Fruit fly (Drosophila melanogaster) whole organism, embryonic: Measurements from ENCODE around the gene CG4301.
A peak's percentile ranks its signal among the peaks of the same experiment; 100 is the strongest.

Experiments
- Bteb2 ChIP-seq: fragments of 200-800 bp; sonication (Bioruptor generic); optimal IDR thresholded peaks from 2 replicates; lab custom pipeline; 2016; ENCODE audit warnings: missing biosample characterization, missing genetic modification characterization
- CG11085 ChIP-seq: fragments of 200-800 bp; sonication (Bioruptor generic); IDR thresholded peaks from 2 replicates; pipeline ENCODE4 v1.3.6; 2022; ENCODE audit warnings: missing biosample characterization, missing genetic modification characterization
- CG12659 ChIP-seq: fragments of 200-800 bp; sonication (Bioruptor generic); optimal IDR thresholded peaks from 3 replicates; lab custom pipeline; 2017; ENCODE audit warnings: mild to moderate bottlenecking, missing biosample characterization, missing genetic modification reagents, missing genetic modification characterization
- CG13296 ChIP-seq: fragments of 200-800 bp; sonication (Bioruptor generic); optimal IDR thresholded peaks from 3 replicates; lab custom pipeline; 2018; ENCODE audit warnings: missing biosample characterization, mild to moderate bottlenecking, missing genetic modification characterization
- CG13424 ChIP-seq: fragments of 200-800 bp; sonication (Bioruptor generic); optimal IDR thresholded peaks from 2 replicates; lab custom pipeline; 2019; ENCODE audit warnings: missing biosample characterization, mild to moderate bottlenecking, missing genetic modification characterization, moderate library complexity
- CG15696 ChIP-seq: fragments of 200-800 bp; sonication (Bioruptor generic); optimal IDR thresholded peaks from 2 replicates; lab custom pipeline; 2019; ENCODE audit warnings: missing biosample characterization, mild to moderate bottlenecking, missing genetic modification characterization, moderate library complexity
- CG1602 ChIP-seq: fragments of 200-800 bp; sonication (Bioruptor generic); optimal IDR thresholded peaks from 3 replicates; lab custom pipeline; 2016; ENCODE audit warnings: missing biosample characterization, missing genetic modification characterization
- CG17385 ChIP-seq: fragments of 200-800 bp; sonication (Bioruptor generic); optimal IDR thresholded peaks from 3 replicates; lab custom pipeline; 2018; ENCODE audit warnings: missing biosample characterization, mild to moderate bottlenecking, missing genetic modification characterization
- CG17912 ChIP-seq: fragments of 200-800 bp; sonication (Bioruptor generic); optimal IDR thresholded peaks from 2 replicates; lab custom pipeline; 2018; ENCODE audit warnings: missing biosample characterization, mild to moderate bottlenecking, missing genetic modification characterization
- CG1832 ChIP-seq: fragments of 200-800 bp; sonication (Bioruptor generic); optimal IDR thresholded peaks from 2 replicates; lab custom pipeline; 2017; ENCODE audit warnings: missing biosample characterization, mild to moderate bottlenecking, missing genetic modification characterization, inconsistent platforms
- CG2129 ChIP-seq: fragments of 200-800 bp; sonication (Bioruptor generic); IDR thresholded peaks from 2 replicates; pipeline ENCODE4 v1.3.6; 2022; ENCODE audit warnings: missing biosample characterization, missing genetic modification characterization; ENCODE audit not compliant: partially characterized antibody
- CG42726 ChIP-seq: fragments of 200-800 bp; sonication (Bioruptor generic); IDR thresholded peaks from 2 replicates; pipeline ENCODE4 v1.3.6; 2022; ENCODE audit warnings: missing biosample characterization, missing genetic modification characterization; ENCODE audit not compliant: partially characterized antibody
- CG7786 ChIP-seq: fragments of 200-800 bp; sonication (Bioruptor generic); optimal IDR thresholded peaks from 2 replicates; lab custom pipeline; 2016; ENCODE audit warnings: missing biosample characterization, missing genetic modification characterization
- CG7839 ChIP-seq: fragments of 200-800 bp; sonication (Bioruptor generic); optimal IDR thresholded peaks from 3 replicates; lab custom pipeline; 2018; ENCODE audit warnings: missing biosample characterization, mild to moderate bottlenecking, missing genetic modification characterization, moderate library complexity
- CG9727 ChIP-seq: fragments of 200-800 bp; sonication (Bioruptor generic); optimal IDR thresholded peaks from 3 replicates; lab custom pipeline; 2017; ENCODE audit warnings: missing biosample characterization, mild to moderate bottlenecking, missing genetic modification characterization
- CG9876 ChIP-seq: fragments of 200-800 bp; sonication (Bioruptor generic); optimal IDR thresholded peaks from 2 replicates; lab custom pipeline; 2016; ENCODE audit warnings: missing biosample characterization, missing genetic modification characterization
- CoRest ChIP-seq: fragments of 200-800 bp; sonication (Bioruptor generic); optimal IDR thresholded peaks from 3 replicates; lab custom pipeline; 2018; ENCODE audit warnings: missing biosample characterization, mild to moderate bottlenecking, missing genetic modification characterization, moderate library complexity
- D ChIP-seq, 2 experiments: fragments of 200-800 bp in 1 of 2; fragments of >200 bp in 1 of 2; sonication (Bioruptor generic) in 1 of 2; optimal IDR thresholded peaks; 2 replicates in 1 of 2; 3 replicates in 1 of 2; lab custom pipeline; 2017; ENCODE audit warnings: mild to moderate bottlenecking in 1 of 2, missing biosample characterization in 1 of 2, missing genetic modification characterization in 1 of 2, missing genetic modification reagents in 1 of 2
- Dref ChIP-seq: fragments of 200-800 bp; sonication (Bioruptor generic); IDR thresholded peaks from 2 replicates; pipeline ENCODE4 v1.3.6; 2022; ENCODE audit warnings: missing biosample characterization, missing genetic modification characterization
- Hr3 ChIP-seq: fragments of 200-800 bp; sonication (Bioruptor generic); optimal IDR thresholded peaks from 3 replicates; lab custom pipeline; 2016; ENCODE audit warnings: missing biosample characterization, missing genetic modification characterization
- Med ChIP-seq: fragments of 200-800 bp; sonication (Bioruptor generic); peaks from one replicate; lab custom pipeline; 2016; ENCODE audit warnings: missing biosample characterization, missing genetic modification characterization, mild to moderate bottlenecking, inconsistent platforms, moderate library complexity
- Mrtf ChIP-seq: fragments of 200-800 bp; sonication (Bioruptor generic); IDR thresholded peaks from 3 replicates; pipeline ENCODE4 v1.3.6; 2022; ENCODE audit warnings: missing biosample characterization, missing genetic modification characterization
- NFAT ChIP-seq: fragments of 200-800 bp; sonication (Bioruptor generic); IDR thresholded peaks from 2 replicates; pipeline ENCODE4 v1.3.6; 2022; ENCODE audit warnings: missing biosample characterization, missing genetic modification characterization
- Opbp ChIP-seq: fragments of 200-800 bp; sonication (Bioruptor generic); IDR thresholded peaks from 3 replicates; pipeline ENCODE4 v1.3.6; 2022; ENCODE audit warnings: missing biosample characterization, missing genetic modification characterization; ENCODE audit not compliant: partially characterized antibody
- Optix ChIP-seq: fragments of 200-800 bp; sonication (Bioruptor generic); IDR thresholded peaks from 3 replicates; pipeline ENCODE4 v1.3.6; 2022; ENCODE audit warnings: missing biosample characterization, missing genetic modification characterization
- PHDP ChIP-seq: fragments of 200-800 bp; sonication (Bioruptor generic); optimal IDR thresholded peaks from 3 replicates; lab custom pipeline; 2018; ENCODE audit warnings: missing biosample characterization, mild to moderate bottlenecking, missing genetic modification characterization, moderate library complexity
- Trl ChIP-seq, 3 experiments: fragments of >200 bp in 2 of 3; fragments of 200-800 bp in 1 of 3; sonication (Bioruptor generic) in 1 of 3; optimal IDR thresholded peaks; 2 replicates in 1 of 3; 3 replicates in 2 of 3; lab custom pipeline; 2016 to 2017; ENCODE audit warnings: missing biosample characterization in 1 of 3, missing genetic modification characterization in 1 of 3
- ab ChIP-seq: fragments of 200-800 bp; sonication (Bioruptor generic); optimal IDR thresholded peaks from 2 replicates; lab custom pipeline; 2016; ENCODE audit warnings: missing biosample characterization, missing genetic modification characterization
- abd-A ChIP-seq: fragments of 200-800 bp; sonication (Bioruptor generic); optimal IDR thresholded peaks from 3 replicates; lab custom pipeline; 2019; ENCODE audit warnings: missing biosample characterization, mild to moderate bottlenecking, missing genetic modification characterization, moderate library complexity
- bab2 ChIP-seq: fragments of 200-800 bp; sonication (Bioruptor generic); optimal IDR thresholded peaks from 2 replicates; lab custom pipeline; 2016; ENCODE audit warnings: missing biosample characterization, missing genetic modification characterization
- chinmo ChIP-seq: fragments of 200-800 bp; sonication (Bioruptor generic); IDR thresholded peaks from 4 replicates; pipeline ENCODE4 v1.3.6; 2022; ENCODE audit warnings: missing biosample characterization, missing genetic modification characterization; ENCODE audit not compliant: partially characterized antibody
- crp ChIP-seq, 2 experiments: fragments of 200-800 bp; sonication (Bioruptor generic); optimal IDR thresholded peaks; 2 replicates in 1 of 2; 3 replicates in 1 of 2; lab custom pipeline; 2017; ENCODE audit warnings: missing biosample characterization in 2 of 2, missing genetic modification characterization in 2 of 2, mild to moderate bottlenecking in 1 of 2, moderate library complexity in 1 of 2
- disco-r ChIP-seq: fragments of 200-800 bp; sonication (Bioruptor generic); optimal IDR thresholded peaks from 2 replicates; lab custom pipeline; 2016; ENCODE audit warnings: missing biosample characterization, missing genetic modification characterization
- emc ChIP-seq: fragments of 200-800 bp; sonication (Bioruptor generic); optimal IDR thresholded peaks from 2 replicates; lab custom pipeline; 2016; ENCODE audit warnings: missing biosample characterization, missing genetic modification characterization
- ewg ChIP-seq: fragments of 200-800 bp; sonication (Bioruptor generic); optimal IDR thresholded peaks from 3 replicates; lab custom pipeline; 2017; ENCODE audit warnings: mild to moderate bottlenecking, missing biosample characterization, missing genetic modification reagents, missing genetic modification characterization
- fd3F ChIP-seq: fragments of 200-800 bp; sonication (Bioruptor generic); optimal IDR thresholded peaks from 2 replicates; lab custom pipeline; 2018; ENCODE audit warnings: missing biosample characterization, mild to moderate bottlenecking, missing genetic modification characterization, moderate library complexity
- inv ChIP-seq: fragments of 200-800 bp; sonication (Bioruptor generic); IDR thresholded peaks from 2 replicates; pipeline ENCODE4 v1.3.6; 2022; ENCODE audit warnings: missing biosample characterization, missing genetic modification characterization; ENCODE audit not compliant: partially characterized antibody
- jing ChIP-seq: fragments of 200-800 bp; sonication (Bioruptor generic); optimal IDR thresholded peaks from 2 replicates; lab custom pipeline; 2018; ENCODE audit warnings: missing biosample characterization, mild to moderate bottlenecking, missing genetic modification characterization
- mld ChIP-seq: fragments of 200-800 bp; sonication (Bioruptor generic); IDR thresholded peaks from 3 replicates; pipeline ENCODE4 v1.3.6; 2022; ENCODE audit warnings: missing biosample characterization, missing genetic modification characterization; ENCODE audit not compliant: partially characterized antibody
- nom ChIP-seq: fragments of 200-800 bp; sonication (Bioruptor generic); optimal IDR thresholded peaks from 2 replicates; lab custom pipeline; 2017; ENCODE audit warnings: missing biosample characterization, missing genetic modification characterization, mild to moderate bottlenecking, moderate library complexity, missing genetic modification reagents
- pan ChIP-seq, 4 experiments: fragments of >200 bp in 3 of 4; fragments of 200-800 bp in 1 of 4; sonication (Bioruptor generic) in 1 of 4; optimal IDR thresholded peaks in 3 of 4; IDR thresholded peaks in 1 of 4; 2 replicates each; pipeline versions ENCODE4 v1.3.6 to Lab custom; 2017 to 2022; ENCODE audit warnings: missing biosample characterization in 2 of 4, missing genetic modification characterization in 2 of 4, mixed read lengths in 1 of 4
- pzg ChIP-seq: fragments of 200-800 bp; sonication (Bioruptor generic); optimal IDR thresholded peaks from 3 replicates; lab custom pipeline; 2018; ENCODE audit warnings: missing biosample characterization, mild to moderate bottlenecking, missing genetic modification characterization, moderate library complexity
- sim ChIP-seq: fragments of 200-800 bp; sonication (Bioruptor generic); IDR thresholded peaks from 2 replicates; pipeline ENCODE4 v1.3.6; 2022; ENCODE audit warnings: missing biosample characterization, missing genetic modification characterization
- trem ChIP-seq: fragments of 200-800 bp; optimal IDR thresholded peaks from 3 replicates; lab custom pipeline; 2019; ENCODE audit warnings: missing biosample characterization, mild to moderate bottlenecking, missing genetic modification characterization, moderate library complexity
- tx ChIP-seq: fragments of 200-800 bp; sonication (Bioruptor generic); optimal IDR thresholded peaks from 2 replicates; lab custom pipeline; 2016; ENCODE audit warnings: missing biosample characterization, missing genetic modification characterization

CG4301 gene

DNA sequence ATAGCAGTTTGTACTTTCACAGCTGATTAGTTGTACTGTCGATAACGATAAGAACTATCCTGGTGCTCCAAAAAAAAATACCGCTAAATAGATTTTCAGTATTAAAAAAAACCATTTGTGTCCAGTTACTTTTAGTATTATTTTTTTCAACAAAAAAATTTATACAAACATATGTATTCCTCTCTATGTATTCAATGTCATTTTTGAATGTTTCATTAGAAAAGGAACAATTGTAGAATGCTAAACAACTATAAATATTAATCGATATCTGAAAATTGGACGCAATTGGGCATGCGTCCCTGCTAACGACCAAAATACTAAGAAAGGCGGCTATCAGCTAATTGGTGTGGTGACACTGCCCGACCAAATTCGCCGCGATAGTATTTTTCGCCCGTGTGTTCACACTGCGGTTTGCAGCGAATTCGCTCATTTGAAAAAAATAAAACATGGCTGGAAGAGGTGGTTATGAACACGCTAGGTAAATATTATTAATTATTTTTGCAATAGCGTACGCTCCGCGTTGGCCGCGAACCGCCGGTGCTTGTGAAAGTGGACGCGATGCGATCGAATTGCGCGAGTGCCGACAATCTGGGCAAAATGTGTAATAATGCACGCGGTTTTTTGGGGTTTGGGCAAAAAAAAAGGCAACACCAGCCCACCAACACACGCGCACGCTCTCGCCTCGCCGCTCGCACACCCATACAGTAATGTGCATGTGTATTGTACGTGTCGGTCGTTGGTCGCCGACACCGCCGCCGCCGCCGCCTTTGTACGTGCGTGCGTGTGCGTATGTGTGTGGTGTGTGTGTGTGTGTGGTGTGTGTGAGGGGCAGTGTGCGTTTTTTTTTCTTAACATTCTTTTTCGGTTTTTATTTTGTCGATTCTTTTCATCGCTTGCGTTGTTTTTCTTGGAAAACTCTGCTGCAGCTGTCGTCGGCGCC, 43.2 kb downstream of the CG4301 start, which contains the start of the genes CG34015 and eIF4H1 (continued):
- TF ChIP-seq disco-r (GFP tag; lab: Kevin White, UChicago) (no peak), ewg (GFP tag; lab: Kevin White, UChicago) (peak; percentile 92), inv (GFP tag; lab: Robert Waterston, UW) (peak; percentile 50; the same call in 1 of the 2 replicates), CG1832 (GFP tag; lab: Kevin White, UChicago) (no peak), nom (GFP tag; lab: Kevin White, UChicago) (peak; percentile 89), Opbp (GFP tag; lab: Robert Waterston, UW) (0 out of 3 replicates have a peak, but pooled peaks have one; percentile 54), jing (GFP tag; lab: Kevin White, UChicago) (no peak), Trl (optimal IDR thresholded peaks at IDR 0.05; lab: Kevin White, UChicago) (no peak), Trl (GFP tag; optimal IDR thresholded peaks at IDR 0.05; lab: Kevin White, UChicago) (no peak), CG17912 (GFP tag; lab: Kevin White, UChicago) (no peak), Mrtf (GFP tag; lab: Robert Waterston, UW) (no peak), CG9876 (GFP tag; lab: Kevin White, UChicago) (no peak), sim (no peak), PHDP (tag; lab: Kevin White, UChicago) (no peak), CG42726 (peak; percentile 21; the same call in 1 of the 2 replicates), Optix (GFP tag; lab: Robert Waterston, UW) (no peak), CG15696 (tag; lab: Kevin White, UChicago) (no peak), pan (optimal IDR thresholded peaks at IDR 0.05; lab: Kevin White, UChicago) (no peak), pan (GFP tag; optimal IDR thresholded peaks at IDR 0.05 in 1 of 2, IDR thresholded peaks at IDR 0.05 in 1 of 2) (no peak), pzg (GFP tag; lab: Kevin White, UChicago) (peak; percentile 78), crp (GFP tag; optimal IDR thresholded peaks at IDR 0.05; lab: Kevin White, UChicago) (peak in 1 of 2 experiments; percentile 79), CG13424 (tag; lab: Kevin White, UChicago) (no peak), CG7786 (no peak), Bteb2 (GFP tag; lab: Kevin White, UChicago) (no peak), emc (GFP tag; lab: Kevin White, UChicago) (no peak), D (optimal IDR thresholded peaks at IDR 0.05; lab: Kevin White, UChicago) (no peak), D (GFP tag; optimal IDR thresholded peaks at IDR 0.05; lab: Kevin White, UChicago) (no peak), CoRest (tag; lab: Kevin White, UChicago) (peak; percentile 24), CG1602 (GFP tag; lab: Kevin White, UChicago) (no peak), bab2 (GFP tag; lab: Kevin White, UChicago) (no peak), abd-A (tag; lab: Kevin White, UChicago) (no peak), tx (GFP tag; lab: Kevin White, UChicago) (no peak), mld (GFP tag; lab: Robert Waterston, UW) (no peak), CG9727 (GFP tag; lab: Kevin White, UChicago) (peak; percentile 8), Dref (peak; percentile 64), CG12659 (GFP tag; lab: Kevin White, UChicago) (peak; percentile 55), Med (GFP tag; lab: Kevin White, UChicago) (peak; percentile 53), CG7839 (no peak), ab (GFP tag; lab: Kevin White, UChicago) (no peak), chinmo (GFP tag; lab: Robert Waterston, UW) (peak; percentile 66; the same call in 2 of the 4 replicates), CG13296 (GFP tag; lab: Kevin White, UChicago) (no peak), NFAT (GFP tag; lab: Robert Waterston, UW) (no peak), trem (tag; lab: Kevin White, UChicago) (peak; percentile 52), CG2129 (GFP tag; lab: Robert Waterston, UW) (no peak), fd3F (no peak), CG11085 (GFP tag; lab: Robert Waterston, UW) (no peak), Hr3 (GFP tag; lab: Kevin White, UChicago) (no peak), CG17385 (GFP tag; lab: Kevin White, UChicago) (no peak)
